Fruit fly (Drosophila melanogaster): ENCODE measurements around the gene Gr93b.

The Gr93b gene

DNA sequence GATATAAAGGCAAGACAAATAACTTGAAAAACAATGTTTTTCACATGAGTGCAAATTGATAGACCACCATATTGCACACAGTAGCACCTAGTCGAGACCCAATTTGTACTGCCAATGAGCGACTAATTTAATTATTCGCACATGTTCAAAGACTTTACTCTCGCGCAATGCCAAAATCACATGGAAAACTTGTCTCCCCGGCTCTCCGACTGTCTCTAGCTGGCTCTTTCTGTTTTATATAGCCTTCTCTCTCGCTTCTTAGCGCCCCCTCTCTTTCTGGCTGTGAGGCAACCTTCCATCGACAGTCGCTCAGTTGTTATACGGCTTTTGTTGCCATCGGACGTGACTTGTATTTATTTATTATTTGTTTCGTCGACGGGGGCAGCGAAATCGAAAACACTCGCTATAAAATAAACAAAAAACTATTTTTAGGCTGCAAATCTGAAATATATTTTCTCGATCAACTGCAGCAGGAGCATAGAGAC lies 31.5 kb upstream of the Gr93b start, which contains the start of gene CG6656 (continued):
- TF ChIP-seq Opbp (GFP tag; IDR thresholded peaks at IDR 0.05; ENCODE audit: partially characterized antibody), result no peak
- peak; percentile 25 for TF ChIP-seq CG12155 (GFP tag; optimal IDR thresholded peaks at IDR 0.05)
- TF ChIP-seq chinmo (GFP tag; IDR thresholded peaks at IDR 0.05; ENCODE audit: partially characterized antibody), result 0 out of 4 replicates have a peak, but pooled peaks have one; percentile 43
- peak; percentile 14 for TF ChIP-seq CG17829 (tag; optimal IDR thresholded peaks at IDR 0.05)
- 0 out of 2 replicates have a peak, but pooled peaks have one; percentile 17 for TF ChIP-seq sob (GFP tag; IDR thresholded peaks at IDR 0.05)
- no peak for TF ChIP-seq CG10366 (GFP tag; IDR thresholded peaks at IDR 0.05)
- no peak for TF ChIP-seq CG17912 (GFP tag; optimal IDR thresholded peaks at IDR 0.05)
- no peak for TF ChIP-seq CG6654 (GFP tag; optimal IDR thresholded peaks at IDR 0.05)
- TF ChIP-seq CG14441 (GFP tag; IDR thresholded peaks at IDR 0.05), result 0 out of 2 replicates have a peak, but pooled peaks have one; percentile 17
- peak; percentile 67 for TF ChIP-seq lbe (GFP tag; optimal IDR thresholded peaks at IDR 0.05)
- no peak for TF ChIP-seq pan (optimal IDR thresholded peaks at IDR 0.05)
- TF ChIP-seq pan (GFP tag; optimal IDR thresholded peaks at IDR 0.05 in 1 of 2, IDR thresholded peaks at IDR 0.05 in 1 of 2), result peak in 1 of 2 experiments; percentile 24
- peak; percentile 72; the same call in 1 of the 2 replicates for TF ChIP-seq vvl (GFP tag; IDR thresholded peaks at IDR 0.05)
- peak; percentile 1 for TF ChIP-seq CG6813 (GFP tag; optimal IDR thresholded peaks at IDR 0.05)
- TF ChIP-seq CG8478 (optimal IDR thresholded peaks at IDR 0.05), result no peak
- peak; percentile 35; the same call in 1 of the 2 replicates for TF ChIP-seq MBD-R2 (GFP tag; IDR thresholded peaks at IDR 0.05)
- peak; percentile 10 for TF ChIP-seq CG34376 (GFP tag; optimal IDR thresholded peaks at IDR 0.05)
- no peak for TF ChIP-seq gsb-n (tag; optimal IDR thresholded peaks at IDR 0.05)
- TF ChIP-seq row (GFP tag; IDR thresholded peaks at IDR 0.05), result peak; percentile 39; the same call in 2 of the 3 replicates
- peak; percentile 75 for TF ChIP-seq CG10543 (GFP tag; optimal IDR thresholded peaks at IDR 0.05)
- TF ChIP-seq CG11456 (GFP tag; IDR thresholded peaks at IDR 0.05), result no peak
- TF ChIP-seq Oli (tag; optimal IDR thresholded peaks at IDR 0.05), result no peak
- peak; percentile 27 for TF ChIP-seq pb (GFP tag; optimal IDR thresholded peaks at IDR 0.05)
- peak; percentile 7; the same call in 1 of the 2 replicates for TF ChIP-seq CG5953 (GFP tag; IDR thresholded peaks at IDR 0.05)
- TF ChIP-seq CG13287 (GFP tag; IDR thresholded peaks at IDR 0.05; ENCODE audit: partially characterized antibody), result peak; percentile 33; the same call in 1 of the 2 replicates
- TF ChIP-seq CG14965 (GFP tag; optimal IDR thresholded peaks at IDR 0.05; ENCODE audit: borderline replicate concordance), result no peak
- TF ChIP-seq CoRest (tag; optimal IDR thresholded peaks at IDR 0.05), result peak; percentile 32
- peak; percentile 57; the same call in 1 of the 2 replicates for TF ChIP-seq CG32532 (GFP tag; IDR thresholded peaks at IDR 0.05)
- TF ChIP-seq slbo (GFP tag; IDR thresholded peaks at IDR 0.05), result peak; percentile 24; the same call in 1 of the 2 replicates
- TF ChIP-seq Lim3 (GFP tag; IDR thresholded peaks at IDR 0.05), result no peak
- TF ChIP-seq CG33557 (GFP tag; optimal IDR thresholded peaks at IDR 0.05), result no peak
- no peak for TF ChIP-seq lov (optimal IDR thresholded peaks at IDR 0.05)
- TF ChIP-seq lov (GFP tag; IDR thresholded peaks at IDR 0.05), result no peak
- TF ChIP-seq CrebB (tag; optimal IDR thresholded peaks at IDR 0.05), result peak; percentile 8
- no peak for TF ChIP-seq Elba2 (GFP tag; optimal IDR thresholded peaks at IDR 0.05)
- peak; percentile 84 for TF ChIP-seq CG10321 (GFP tag; IDR thresholded peaks at IDR 0.05)
- peak; percentile 45 for TF ChIP-seq CG15514 (GFP tag; optimal IDR thresholded peaks at IDR 0.05)
- peak; percentile 16 for TF ChIP-seq CG10209 (GFP tag; optimal IDR thresholded peaks at IDR 0.05)
- TF ChIP-seq CG10959 (GFP tag; IDR thresholded peaks at IDR 0.05), result no peak

- TF ChIP-seq CG2712 (tag; optimal IDR thresholded peaks at IDR 0.05) (no peak), Ets65A (GFP tag) (peak; percentile 28)
These were observed 29.9 kb upstream of the Gr93b start, which contains the start of gene CG31178 for dm6 chr3R:21873439-21873838. TSS of gene CG31178 (plus strand) at chr3R:21873739.
